Worm (Caenorhabditis elegans) whole organism, mixed stage, embryonic: ENCODE results near the gene nas-10.

Experiments
- M03D4.4 ChIP-seq: sonication (generic microtip); optimal IDR thresholded peaks from 2 replicates; lab custom pipeline; 2017; ENCODE audit warnings: mild to moderate bottlenecking, missing genetic modification characterization, missing compliant biosample characterization
- blmp-1 ChIP-seq: fragments of 150-350 bp; optimal IDR thresholded peaks from 2 replicates; lab custom pipeline; 2014; ENCODE audit warnings: missing biosample characterization, missing genetic modification characterization
- ceh-39 ChIP-seq: fragments of 150-350 bp; optimal IDR thresholded peaks from 2 replicates; lab custom pipeline; 2014; ENCODE audit warnings: missing biosample characterization, missing genetic modification characterization
- ceh-43 ChIP-seq: fragments of 200-800 bp; sonication (Bioruptor generic); optimal IDR thresholded peaks from 2 replicates; lab custom pipeline; 2018; ENCODE audit warnings: mild to moderate bottlenecking, missing genetic modification characterization, moderate library complexity, missing compliant biosample characterization
- ces-1 ChIP-seq: fragments of 150-350 bp; optimal IDR thresholded peaks from 2 replicates; lab custom pipeline; 2014; ENCODE audit warnings: missing biosample characterization, missing genetic modification reagents, missing genetic modification characterization
- cnd-1 ChIP-seq: fragments of 200-800 bp; sonication (Bioruptor generic); optimal IDR thresholded peaks from 2 replicates; lab custom pipeline; 2018; ENCODE audit warnings: mild to moderate bottlenecking, missing genetic modification characterization, missing compliant biosample characterization
- elt-1 ChIP-seq: sonication (generic microtip); optimal IDR thresholded peaks from 2 replicates; lab custom pipeline; 2017; ENCODE audit warnings: missing genetic modification characterization, mild to moderate bottlenecking, missing compliant biosample characterization, antibody characterized with exemption, moderate library complexity, borderline replicate concordance; ENCODE audit not compliant: insufficient read depth
- elt-3 ChIP-seq: fragments of 150-350 bp; optimal IDR thresholded peaks from 2 replicates; lab custom pipeline; 2014; ENCODE audit warnings: missing biosample characterization, missing genetic modification characterization
- flh-1 ChIP-seq: fragments of 200-800 bp; sonication (Bioruptor generic); optimal IDR thresholded peaks from 2 replicates; lab custom pipeline; 2018; ENCODE audit warnings: mild to moderate bottlenecking, missing genetic modification characterization, moderate library complexity, missing compliant biosample characterization
- ham-2 ChIP-seq: fragments of 200-800 bp; sonication (Bioruptor generic); optimal IDR thresholded peaks from 2 replicates; lab custom pipeline; 2018; ENCODE audit warnings: mild to moderate bottlenecking, missing genetic modification characterization, missing compliant biosample characterization
- hlh-1 ChIP-seq: fragments of 150-350 bp; optimal IDR thresholded peaks from 2 replicates; lab custom pipeline; 2014; ENCODE audit warnings: missing biosample characterization, missing genetic modification reagents, missing genetic modification characterization
- lin-13 ChIP-seq: fragments of 150-350 bp; optimal IDR thresholded peaks from 2 replicates; lab custom pipeline; 2014; ENCODE audit warnings: missing biosample characterization, missing genetic modification characterization
- lsy-2 ChIP-seq: fragments of 150-350 bp; optimal IDR thresholded peaks from 2 replicates; lab custom pipeline; 2014; ENCODE audit warnings: missing biosample characterization, missing genetic modification characterization
- mab-5 ChIP-seq: fragments of 150-350 bp; optimal IDR thresholded peaks from 2 replicates; lab custom pipeline; 2014; ENCODE audit warnings: missing biosample characterization, missing genetic modification characterization
- mep-1 ChIP-seq: fragments of 150-350 bp; optimal IDR thresholded peaks from 2 replicates; lab custom pipeline; 2017; ENCODE audit warnings: missing biosample characterization, missing genetic modification reagents, missing genetic modification characterization, inconsistent platforms
- mls-2 ChIP-seq: sonication (generic microtip); optimal IDR thresholded peaks from 2 replicates; lab custom pipeline; 2016; ENCODE audit warnings: mild to moderate bottlenecking, missing genetic modification characterization, moderate library complexity, missing compliant biosample characterization
- nhr-12 ChIP-seq: fragments of 150-350 bp; optimal IDR thresholded peaks from 2 replicates; lab custom pipeline; 2014; ENCODE audit warnings: missing biosample characterization, missing genetic modification characterization
- nhr-2 ChIP-seq: fragments of 150-350 bp; optimal IDR thresholded peaks from 2 replicates; lab custom pipeline; 2014; ENCODE audit warnings: missing biosample characterization, missing genetic modification characterization
- nhr-237 ChIP-seq: fragments of 150-350 bp; optimal IDR thresholded peaks from 2 replicates; lab custom pipeline; 2014; ENCODE audit warnings: missing biosample characterization, missing genetic modification characterization
- nhr-28 ChIP-seq: fragments of 150-350 bp; optimal IDR thresholded peaks from 2 replicates; lab custom pipeline; 2014; ENCODE audit warnings: missing biosample characterization, missing genetic modification characterization
- nhr-76 ChIP-seq: sonication (generic microtip); optimal IDR thresholded peaks from 2 replicates; lab custom pipeline; 2017; ENCODE audit warnings: missing biosample characterization, missing genetic modification characterization
- pha-4 ChIP-seq: fragments of 150-350 bp; optimal IDR thresholded peaks from 2 replicates; lab custom pipeline; 2018; ENCODE audit warnings: missing biosample characterization, missing genetic modification reagents, missing genetic modification characterization
- sem-2 ChIP-seq: fragments of 200-800 bp; sonication (Bioruptor generic); optimal IDR thresholded peaks from 2 replicates; lab custom pipeline; 2018; ENCODE audit warnings: mild to moderate bottlenecking, missing genetic modification characterization, missing compliant biosample characterization
- tbx-8 ChIP-seq: fragments of 200-800 bp; sonication (Bioruptor generic); optimal IDR thresholded peaks from 2 replicates; lab custom pipeline; 2018; ENCODE audit warnings: mild to moderate bottlenecking, missing genetic modification characterization, moderate library complexity, missing compliant biosample characterization
- unc-120 ChIP-seq: sonication (generic microtip); optimal IDR thresholded peaks from 2 replicates; lab custom pipeline; 2017; ENCODE audit warnings: missing genetic modification characterization, missing compliant biosample characterization; ENCODE audit not compliant: poor library complexity, severe bottlenecking
- unc-39 ChIP-seq: fragments of 150-350 bp; optimal IDR thresholded peaks from 2 replicates; lab custom pipeline; 2014; ENCODE audit warnings: missing biosample characterization, missing genetic modification characterization
- unc-62 ChIP-seq: fragments of 150-350 bp; optimal IDR thresholded peaks from 2 replicates; lab custom pipeline; 2014; ENCODE audit warnings: missing biosample characterization, missing genetic modification reagents, missing genetic modification characterization
- zip-8 ChIP-seq: fragments of 150-350 bp; optimal IDR thresholded peaks from 2 replicates; lab custom pipeline; 2014; ENCODE audit warnings: missing biosample characterization, missing genetic modification characterization
- ztf-11 ChIP-seq: fragments of 150-350 bp; optimal IDR thresholded peaks from 2 replicates; lab custom pipeline; 2014; ENCODE audit warnings: missing biosample characterization, missing genetic modification characterization

The nas-10 gene

DNA sequence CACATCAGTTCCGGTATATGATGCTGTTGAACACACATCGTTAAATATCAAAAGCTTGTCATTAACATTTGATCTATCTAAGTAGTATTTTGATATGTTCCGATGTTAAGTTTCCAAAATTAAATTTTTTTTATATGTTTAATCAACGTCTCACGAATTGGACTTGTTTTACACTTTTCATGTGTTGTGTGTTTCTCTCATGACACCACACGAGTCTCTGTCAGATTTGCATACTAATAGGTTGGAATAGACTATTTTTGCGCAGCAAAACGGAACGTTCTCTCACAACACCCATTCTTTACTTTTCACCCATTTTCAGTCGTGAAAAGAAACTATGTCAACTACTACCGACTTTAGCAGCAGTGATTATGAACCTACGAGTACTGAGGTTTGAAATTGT is 7.3 kb upstream of the nas-10 start, which contains the start of gene K09C8.8:
Gene K09C8.8 (plus strand): TSS at position 301 of the 400 bp plus-strand sequence.
- TF ChIP-seq ceh-39 (no peak), pha-4 (tag; lab: Kevin White, UChicago) (no peak), mab-5 (tag; lab: Kevin White, UChicago) (no peak), hlh-1 (no peak), ham-2 (GFP tag; lab: Kevin White, UChicago) (no peak), lsy-2 (tag; lab: Kevin White, UChicago) (no peak), cnd-1 (tag; lab: Kevin White, UChicago) (no peak), elt-1 (tag; lab: Kevin White, UChicago) (no peak), ztf-11 (tag; lab: Kevin White, UChicago) (no peak), sem-2 (GFP tag; lab: Kevin White, UChicago) (no peak), ceh-43 (GFP tag; lab: Kevin White, UChicago) (no peak), flh-1 (GFP tag; lab: Kevin White, UChicago) (no peak), mls-2 (tag; lab: Kevin White, UChicago) (no peak), tbx-8 (no peak), lin-13 (no peak), nhr-76 (tag; lab: Kevin White, UChicago) (no peak), nhr-28 (tag; lab: Kevin White, UChicago) (no peak), unc-120 (tag; lab: Kevin White, UChicago) (no peak)

- TF ChIP-seq nhr-2 (no peak), lin-13 (no peak), unc-120 (tag; lab: Kevin White, UChicago) (no peak), hlh-1 (no peak), tbx-8 (no peak), lsy-2 (tag; lab: Kevin White, UChicago) (no peak), blmp-1 (tag; lab: Kevin White, UChicago) (no peak), nhr-12 (no peak), unc-62 (no peak), flh-1 (GFP tag; lab: Kevin White, UChicago) (no peak), M03D4.4 (tag; lab: Kevin White, UChicago) (no peak)
Measured at ce11 chrX:10967698-10968097, 4.4 kb upstream of the nas-10 start, which contains the start of gene K09C8.9. TSS of gene K09C8.9 (minus strand) at chrX:10967798.

ce11 chrX:10966251-10966650 is 2.9 kb upstream of the nas-10 start, which contains the start of gene lge-1:
TSS of gene lge-1 (plus strand) at chrX:10966551.
- TF ChIP-seq nhr-12, result no peak
- no peak for TF ChIP-seq sem-2 (GFP tag; lab: Kevin White, UChicago)
- TF ChIP-seq nhr-237, result no peak
- no peak for TF ChIP-seq ces-1
- TF ChIP-seq mls-2 (tag; lab: Kevin White, UChicago), result no peak
- TF ChIP-seq mep-1 (tag; lab: Kevin White, UChicago), result no peak
- TF ChIP-seq zip-8 (tag; lab: Kevin White, UChicago), result no peak
- no peak for TF ChIP-seq pha-4 (tag; lab: Kevin White, UChicago)
- TF ChIP-seq blmp-1 (tag; lab: Kevin White, UChicago), result no peak
- TF ChIP-seq tbx-8, result no peak
- TF ChIP-seq, all 35 proteins: peak for 0

ce11 chrX:10965508-10965907 is 2.2 kb upstream of the nas-10 start:
- no peak for TF ChIP-seq elt-1 (tag; lab: Kevin White, UChicago)
- peak; percentile 82 for TF ChIP-seq ces-1
- TF ChIP-seq, all 35 proteins: peak for 1

ce11 chrX:10961724-10962123 is 1.6 kb downstream of the nas-10 start:
- TF ChIP-seq unc-62 (no peak), nhr-2 (no peak), lsy-2 (tag; lab: Kevin White, UChicago) (no peak), cnd-1 (tag; lab: Kevin White, UChicago) (no peak), elt-3 (tag; lab: Kevin White, UChicago) (no peak)

- TF ChIP-seq unc-120 (tag; lab: Kevin White, UChicago), result no peak
- no peak for TF ChIP-seq blmp-1 (tag; lab: Kevin White, UChicago)
- TF ChIP-seq sem-2 (GFP tag; lab: Kevin White, UChicago), result no peak
- TF ChIP-seq pha-4 (tag; lab: Kevin White, UChicago), result no peak
- TF ChIP-seq ztf-11 (tag; lab: Kevin White, UChicago), result no peak
- TF ChIP-seq tbx-8, result no peak
- no peak for TF ChIP-seq mep-1 (tag; lab: Kevin White, UChicago)
- TF ChIP-seq ceh-43 (GFP tag; lab: Kevin White, UChicago), result no peak
- no peak for TF ChIP-seq nhr-2
- no peak for TF ChIP-seq cnd-1 (tag; lab: Kevin White, UChicago)
- TF ChIP-seq unc-39 (tag; lab: Kevin White, UChicago), result no peak
- no peak for TF ChIP-seq elt-3 (tag; lab: Kevin White, UChicago)
- TF ChIP-seq mab-5 (tag; lab: Kevin White, UChicago), result no peak
- no peak for TF ChIP-seq ceh-39
Measured at ce11 chrX:10959136-10959535, 4.2 kb downstream of the nas-10 start, which contains the start of gene K09C8.2. TSS of gene K09C8.2 (plus strand) at chrX:10959436.
